Fruit fly (Drosophila melanogaster) whole organism, embryonic: ENCODE measurements around the gene CG33268.

Experiments used
- Abd-B ChIP-seq: fragments of 200-800 bp; sonication (Bioruptor generic); optimal IDR thresholded peaks from 2 replicates; lab custom pipeline; 2018; ENCODE audit warnings: missing biosample characterization, mild to moderate bottlenecking, missing genetic modification characterization, moderate library complexity
- Blimp-1 ChIP-seq: fragments of 200-800 bp; sonication (Bioruptor generic); optimal IDR thresholded peaks from 3 replicates; lab custom pipeline; 2018; ENCODE audit warnings: missing biosample characterization, missing genetic modification characterization, mild to moderate bottlenecking, moderate library complexity, missing genetic modification reagents
- CG10565 ChIP-seq: fragments of 200-800 bp; sonication (Bioruptor generic); optimal IDR thresholded peaks from 3 replicates; lab custom pipeline; 2016; ENCODE audit warnings: missing biosample characterization, mild to moderate bottlenecking, missing genetic modification characterization
- CG12071 ChIP-seq: fragments of 200-800 bp; sonication (Bioruptor generic); optimal IDR thresholded peaks from 3 replicates; lab custom pipeline; 2018; ENCODE audit warnings: missing biosample characterization, mild to moderate bottlenecking, missing genetic modification characterization
- CG12236 ChIP-seq: fragments of 200-800 bp; sonication (Bioruptor generic); optimal IDR thresholded peaks from 2 replicates; lab custom pipeline; 2016; ENCODE audit warnings: missing biosample characterization, missing genetic modification characterization
- CG14050 ChIP-seq: fragments of 200-800 bp; sonication (Bioruptor generic); IDR thresholded peaks from 3 replicates; pipeline ENCODE4 v1.3.6; 2022; ENCODE audit warnings: missing biosample characterization, missing genetic modification characterization
- CG14441 ChIP-seq: fragments of 200-800 bp; sonication (Bioruptor generic); IDR thresholded peaks from 2 replicates; pipeline ENCODE4 v1.3.6; 2022; ENCODE audit warnings: missing biosample characterization, missing genetic modification characterization
- CG14710 ChIP-seq: fragments of 200-800 bp; sonication (Bioruptor generic); optimal IDR thresholded peaks from 3 replicates; lab custom pipeline; 2019; ENCODE audit warnings: missing biosample characterization, mild to moderate bottlenecking, missing genetic modification characterization, moderate library complexity
- CG16863 ChIP-seq: fragments of 200-800 bp; sonication (Bioruptor generic); optimal IDR thresholded peaks from 3 replicates; lab custom pipeline; 2016; ENCODE audit warnings: missing biosample characterization, missing genetic modification characterization
- CG18476 ChIP-seq: fragments of 200-800 bp; sonication (Bioruptor generic); optimal IDR thresholded peaks from 2 replicates; lab custom pipeline; 2016; ENCODE audit warnings: missing biosample characterization, mild to moderate bottlenecking, missing genetic modification characterization
- CG30403 ChIP-seq: fragments of 200-800 bp; sonication (Bioruptor generic); optimal IDR thresholded peaks from 3 replicates; lab custom pipeline; 2016; ENCODE audit warnings: missing biosample characterization, missing genetic modification characterization
- CG3065 ChIP-seq: fragments of 200-800 bp; sonication (Bioruptor generic); optimal IDR thresholded peaks from 2 replicates; lab custom pipeline; 2016; ENCODE audit warnings: missing biosample characterization, missing genetic modification characterization
- CG3163 ChIP-seq: fragments of 200-800 bp; sonication (Bioruptor generic); optimal IDR thresholded peaks from 3 replicates; lab custom pipeline; 2016; ENCODE audit warnings: missing biosample characterization, missing genetic modification characterization
- CG32772 ChIP-seq: fragments of 200-800 bp; sonication (Bioruptor generic); IDR thresholded peaks from 2 replicates; pipeline ENCODE4 v1.3.6; 2022; ENCODE audit warnings: missing biosample characterization, missing genetic modification characterization
- CG3407 ChIP-seq: fragments of 200-800 bp; sonication (Bioruptor generic); optimal IDR thresholded peaks from 2 replicates; lab custom pipeline; 2018; ENCODE audit warnings: missing biosample characterization, mild to moderate bottlenecking, missing genetic modification characterization
- CG34376 ChIP-seq: fragments of 200-800 bp; sonication (Bioruptor generic); optimal IDR thresholded peaks from 2 replicates; lab custom pipeline; 2018; ENCODE audit warnings: missing biosample characterization, mild to moderate bottlenecking, missing genetic modification characterization
- CG4424 ChIP-seq: fragments of 200-800 bp; sonication (Bioruptor generic); optimal IDR thresholded peaks from 3 replicates; lab custom pipeline; 2016; ENCODE audit warnings: missing biosample characterization, missing genetic modification characterization
- CG4707 ChIP-seq: fragments of 200-800 bp; sonication (Bioruptor generic); optimal IDR thresholded peaks from 2 replicates; lab custom pipeline; 2018; ENCODE audit warnings: missing biosample characterization, mild to moderate bottlenecking, missing genetic modification characterization, moderate library complexity
- CG6683 ChIP-seq: fragments of 200-800 bp; sonication (Bioruptor generic); optimal IDR thresholded peaks from 2 replicates; lab custom pipeline; 2017; ENCODE audit warnings: missing biosample characterization, mild to moderate bottlenecking, missing genetic modification characterization, missing genetic modification reagents
- CG6813 ChIP-seq: fragments of 200-800 bp; sonication (Bioruptor generic); optimal IDR thresholded peaks from 2 replicates; lab custom pipeline; 2017; ENCODE audit warnings: missing biosample characterization, missing genetic modification characterization, mild to moderate bottlenecking, moderate library complexity, missing genetic modification reagents
- CG7786 ChIP-seq: fragments of 200-800 bp; sonication (Bioruptor generic); optimal IDR thresholded peaks from 2 replicates; lab custom pipeline; 2016; ENCODE audit warnings: missing biosample characterization, missing genetic modification characterization
- CG9817 ChIP-seq: fragments of 200-800 bp; sonication (Bioruptor generic); optimal IDR thresholded peaks from 2 replicates; lab custom pipeline; 2018; ENCODE audit warnings: missing biosample characterization, mild to moderate bottlenecking, missing genetic modification characterization, moderate library complexity
- D19A ChIP-seq: fragments of 200-800 bp; optimal IDR thresholded peaks from 3 replicates; lab custom pipeline; 2019; ENCODE audit warnings: missing biosample characterization, mild to moderate bottlenecking, missing genetic modification characterization, moderate library complexity
- Dip3 ChIP-seq: fragments of 200-800 bp; sonication (Bioruptor generic); optimal IDR thresholded peaks from 3 replicates; lab custom pipeline; 2016; ENCODE audit warnings: missing biosample characterization, missing genetic modification characterization
- E2f2 ChIP-seq: fragments of 200-800 bp; sonication (Bioruptor generic); IDR thresholded peaks from 2 replicates; pipeline ENCODE4 v1.3.6; 2022; ENCODE audit warnings: missing biosample characterization, missing genetic modification characterization
- NK7.1 ChIP-seq: fragments of 200-800 bp; sonication (Bioruptor generic); optimal IDR thresholded peaks from 3 replicates; lab custom pipeline; 2016; ENCODE audit warnings: missing biosample characterization, missing genetic modification characterization
- Pdp1 ChIP-seq, 2 experiments: fragments of 200-800 bp; sonication (Bioruptor generic); optimal IDR thresholded peaks; 3 replicates each; lab custom pipeline; 2016; ENCODE audit warnings: missing biosample characterization in 2 of 2, missing genetic modification characterization in 2 of 2, mild to moderate bottlenecking in 1 of 2, moderate library complexity in 1 of 2
- Ravus ChIP-seq: fragments of 200-800 bp; sonication (Bioruptor generic); IDR thresholded peaks from 2 replicates; pipeline ENCODE4 v1.3.6; 2022; ENCODE audit warnings: missing biosample characterization, missing genetic modification characterization
- Sry-β ChIP-seq: fragments of 200-800 bp; sonication (Bioruptor generic); optimal IDR thresholded peaks from 2 replicates; lab custom pipeline; 2018; ENCODE audit warnings: missing biosample characterization, mild to moderate bottlenecking, missing genetic modification characterization, moderate library complexity
- Usf ChIP-seq: fragments of 200-800 bp; sonication (Bioruptor generic); optimal IDR thresholded peaks from 2 replicates; lab custom pipeline; 2017; ENCODE audit warnings: missing genotype, missing biosample characterization, missing genetic modification characterization
- Vsx1 ChIP-seq: fragments of 200-800 bp; sonication (Bioruptor generic); optimal IDR thresholded peaks from 2 replicates; lab custom pipeline; 2017; ENCODE audit warnings: missing biosample characterization, mild to moderate bottlenecking, missing genetic modification characterization, missing genetic modification reagents
- bab2 ChIP-seq: fragments of 200-800 bp; sonication (Bioruptor generic); optimal IDR thresholded peaks from 2 replicates; lab custom pipeline; 2016; ENCODE audit warnings: missing biosample characterization, missing genetic modification characterization
- esg ChIP-seq: fragments of 200-800 bp; sonication (Bioruptor generic); conservative IDR thresholded peaks from 2 replicates; pipeline ENCODE4 v1.3.6; 2022; ENCODE audit warnings: missing biosample characterization, missing genetic modification characterization
- ewg ChIP-seq: fragments of 200-800 bp; sonication (Bioruptor generic); optimal IDR thresholded peaks from 3 replicates; lab custom pipeline; 2017; ENCODE audit warnings: mild to moderate bottlenecking, missing biosample characterization, missing genetic modification reagents, missing genetic modification characterization
- exex ChIP-seq: fragments of 200-800 bp; sonication (Bioruptor generic); optimal IDR thresholded peaks from 4 replicates; lab custom pipeline; 2018; ENCODE audit warnings: missing biosample characterization, mild to moderate bottlenecking, missing genetic modification characterization, moderate library complexity
- gce ChIP-seq: fragments of 200-800 bp; sonication (Bioruptor generic); IDR thresholded peaks from 3 replicates; pipeline ENCODE4 v1.3.6; 2022; ENCODE audit warnings: missing biosample characterization, missing genetic modification characterization
- gcm ChIP-seq: fragments of 200-800 bp; sonication (Bioruptor generic); optimal IDR thresholded peaks from 2 replicates; lab custom pipeline; 2019; ENCODE audit warnings: missing biosample characterization, mild to moderate bottlenecking, missing genetic modification characterization, moderate library complexity
- gro ChIP-seq: fragments of 200-800 bp; sonication (Bioruptor generic); optimal IDR thresholded peaks from 2 replicates; lab custom pipeline; 2016; ENCODE audit warnings: missing biosample characterization, missing genetic modification characterization
- gsb-n ChIP-seq: fragments of 200-800 bp; sonication (Bioruptor generic); optimal IDR thresholded peaks from 3 replicates; lab custom pipeline; 2018; ENCODE audit warnings: missing biosample characterization, mild to moderate bottlenecking, missing genetic modification characterization
- ind ChIP-seq: fragments of 200-800 bp; sonication (Bioruptor generic); optimal IDR thresholded peaks from 3 replicates; lab custom pipeline; 2016; ENCODE audit warnings: missing biosample characterization, missing genetic modification characterization
- mirr ChIP-seq: fragments of 200-800 bp; sonication (Bioruptor generic); optimal IDR thresholded peaks from 3 replicates; lab custom pipeline; 2018; ENCODE audit warnings: missing biosample characterization, mild to moderate bottlenecking, missing genetic modification characterization
- nerfin-2 ChIP-seq: fragments of 200-800 bp; sonication (Bioruptor generic); IDR thresholded peaks from 2 replicates; pipeline ENCODE4 v1.3.6; 2022; ENCODE audit warnings: missing biosample characterization, missing genetic modification characterization; ENCODE audit not compliant: partially characterized antibody
- pfk ChIP-seq: fragments of 200-800 bp; sonication (Bioruptor generic); optimal IDR thresholded peaks from 2 replicates; lab custom pipeline; 2018; ENCODE audit warnings: missing biosample characterization, mild to moderate bottlenecking, missing genetic modification characterization, moderate library complexity
- prd ChIP-seq, 3 experiments: fragments of >200 bp in 2 of 3; fragments of 200-800 bp in 1 of 3; sonication (Bioruptor generic) in 1 of 3; optimal IDR thresholded peaks in 2 of 3; IDR thresholded peaks in 1 of 3; 2 replicates in 2 of 3; 3 replicates in 1 of 3; pipeline versions ENCODE4 v1.3.6 to Lab custom; 2017 to 2022; ENCODE audit warnings: missing biosample characterization in 1 of 3, missing genetic modification characterization in 1 of 3
- run ChIP-seq: fragments of 200-800 bp; sonication (Bioruptor generic); optimal IDR thresholded peaks from 3 replicates; lab custom pipeline; 2018; ENCODE audit warnings: missing biosample characterization, mild to moderate bottlenecking, missing genetic modification characterization
- sens ChIP-seq: fragments of 200-800 bp; sonication (Bioruptor generic); peaks from one replicate; lab custom pipeline; 2016; ENCODE audit warnings: missing biosample characterization, missing genetic modification characterization
- sens-2 ChIP-seq: fragments of 200-800 bp; sonication (Bioruptor generic); IDR thresholded peaks from 2 replicates; pipeline ENCODE4 v1.3.6; 2022; ENCODE audit warnings: missing biosample characterization, missing genetic modification characterization
- sug ChIP-seq: fragments of 200-800 bp; optimal IDR thresholded peaks from 2 replicates; lab custom pipeline; 2019; ENCODE audit warnings: missing biosample characterization, mild to moderate bottlenecking, missing genetic modification characterization, moderate library complexity
- tup ChIP-seq: fragments of 200-800 bp; sonication (Bioruptor generic); optimal IDR thresholded peaks from 2 replicates; lab custom pipeline; 2016; ENCODE audit warnings: missing biosample characterization, mild to moderate bottlenecking, missing genetic modification characterization, moderate library complexity
- tx ChIP-seq: fragments of 200-800 bp; sonication (Bioruptor generic); optimal IDR thresholded peaks from 2 replicates; lab custom pipeline; 2016; ENCODE audit warnings: missing biosample characterization, missing genetic modification characterization
- usp ChIP-seq: fragments of >200 bp; optimal IDR thresholded peaks from 2 replicates; lab custom pipeline; 2017; ENCODE audit warnings: missing biosample characterization, missing genetic modification characterization

Gene CG33268

dm6 chr3L:11622750-11623149 is 31.7 kb upstream of the CG33268 start:
- no peak for TF ChIP-seq pfk (GFP tag; lab: Kevin White, UChicago)
- TF ChIP-seq CG18476 (GFP tag; lab: Kevin White, UChicago), result no peak
- no peak for TF ChIP-seq E2f2 (GFP tag; lab: Robert Waterston, UW)
- no peak for TF ChIP-seq CG10565 (GFP tag; lab: Kevin White, UChicago)
- no peak for TF ChIP-seq Ravus (GFP tag; lab: Robert Waterston, UW)
- no peak for TF ChIP-seq run (tag; lab: Kevin White, UChicago)
- TF ChIP-seq tup (GFP tag; lab: Kevin White, UChicago), result no peak
- TF ChIP-seq NK7.1 (GFP tag; lab: Kevin White, UChicago), result no peak
- no peak for TF ChIP-seq CG3163 (GFP tag; lab: Kevin White, UChicago)
- TF ChIP-seq gce (GFP tag; lab: Robert Waterston, UW), result no peak
- no peak for TF ChIP-seq gro
- TF ChIP-seq CG6683 (GFP tag; lab: Kevin White, UChicago), result no peak
- no peak for TF ChIP-seq CG14710
- TF ChIP-seq Dip3 (GFP tag; lab: Kevin White, UChicago), result no peak
- peak; percentile 44 for TF ChIP-seq sug (tag; lab: Kevin White, UChicago)
- TF ChIP-seq D19A (tag; lab: Kevin White, UChicago), result peak; percentile 41
- no peak for TF ChIP-seq CG7786 (GFP tag; lab: Kevin White, UChicago)
- TF ChIP-seq Pdp1 (GFP tag; optimal IDR thresholded peaks at IDR 0.05; lab: Kevin White, UChicago), result peak in 1 of 2 experiments; percentile 13
- no peak for TF ChIP-seq CG12071 (GFP tag; lab: Kevin White, UChicago)
- TF ChIP-seq CG12236, result no peak
- no peak for TF ChIP-seq gcm
- TF ChIP-seq CG3407, result no peak
- TF ChIP-seq mirr (GFP tag; lab: Kevin White, UChicago), result peak; percentile 51
- peak; percentile 0 for TF ChIP-seq Vsx1 (GFP tag; lab: Kevin White, UChicago)
- no peak for TF ChIP-seq prd (optimal IDR thresholded peaks at IDR 0.05; lab: Kevin White, UChicago)
- TF ChIP-seq prd (GFP tag; IDR thresholded peaks at IDR 0.05; lab: Robert Waterston, UW), result no peak
- TF ChIP-seq usp, result no peak
- no peak for TF ChIP-seq CG6813
- no peak for TF ChIP-seq sens-2 (GFP tag; lab: Robert Waterston, UW)
- no peak for TF ChIP-seq ewg (GFP tag; lab: Kevin White, UChicago)
- TF ChIP-seq bab2, result no peak
- no peak for TF ChIP-seq CG32772 (GFP tag; lab: Robert Waterston, UW)
- no peak for TF ChIP-seq esg (GFP tag; lab: Robert Waterston, UW)
- peak; percentile 2 for TF ChIP-seq sens (GFP tag; lab: Kevin White, UChicago)
- no peak for TF ChIP-seq CG14050 (GFP tag; lab: Robert Waterston, UW)
- TF ChIP-seq CG16863 (GFP tag; lab: Kevin White, UChicago), result no peak
- TF ChIP-seq CG3065 (GFP tag; lab: Kevin White, UChicago), result no peak
- TF ChIP-seq Blimp-1 (GFP tag; lab: Kevin White, UChicago), result no peak
- no peak for TF ChIP-seq CG4707 (GFP tag; lab: Kevin White, UChicago)
- TF ChIP-seq Sry-β (GFP tag; lab: Kevin White, UChicago), result no peak
- TF ChIP-seq Abd-B (GFP tag; lab: Kevin White, UChicago), result no peak
- peak; percentile 83 for TF ChIP-seq exex (tag; lab: Kevin White, UChicago)
- no peak for TF ChIP-seq gsb-n
- no peak for TF ChIP-seq CG4424 (GFP tag; lab: Kevin White, UChicago)
- peak; percentile 23 for TF ChIP-seq CG34376 (GFP tag; lab: Kevin White, UChicago)
- no peak for TF ChIP-seq CG14441
- TF ChIP-seq nerfin-2 (GFP tag; lab: Robert Waterston, UW), result no peak
- TF ChIP-seq ind (GFP tag; lab: Kevin White, UChicago), result no peak
- TF ChIP-seq CG30403 (GFP tag; lab: Kevin White, UChicago), result no peak
- no peak for TF ChIP-seq Usf (GFP tag; lab: Kevin White, UChicago)
- TF ChIP-seq CG9817, result no peak
- TF ChIP-seq tx, result no peak
